Fruit fly (Drosophila melanogaster): Measurements from ENCODE around the gene Men.

dm6 chr3R:12722392-12722914 lies at the start of gene Men:
- TF ChIP-seq Gug (GFP tag; IDR thresholded peaks at IDR 0.05): peak; percentile 52; the same call in 1 of the 2 replicates
- TF ChIP-seq svp (GFP tag): peak; percentile 73
- peak; percentile 59 for TF ChIP-seq CG6792 (GFP tag; optimal IDR thresholded peaks at IDR 0.05)
- peak; percentile 85 for TF ChIP-seq Eip78C (GFP tag)
- TF ChIP-seq esn (GFP tag; optimal IDR thresholded peaks at IDR 0.05): peak; percentile 55
- TF ChIP-seq Ets96B (tag; optimal IDR thresholded peaks at IDR 0.05): peak; percentile 54
- TF ChIP-seq dac (GFP tag; optimal IDR thresholded peaks at IDR 0.05): no peak
- peak; percentile 32 for TF ChIP-seq CG10631 (GFP tag; optimal IDR thresholded peaks at IDR 0.05)
- peak; percentile 21 for TF ChIP-seq CG7368 (GFP tag; optimal IDR thresholded peaks at IDR 0.05)
- TF ChIP-seq topi (GFP tag; optimal IDR thresholded peaks at IDR 0.05): peak; percentile 59

Measured in whole organism, prepupa.